Fruit fly (Drosophila melanogaster) Kc167 (cell line): ENCODE measurements around the gene CG6638.

Experiments used
- insv ChIP-seq: fragments of >200 bp; optimal IDR thresholded peaks from 3 replicates; lab custom pipeline; 2018; ENCODE audit warnings: missing external identifiers
- psq ChIP-seq: fragments of >200 bp; optimal IDR thresholded peaks from 2 replicates; lab custom pipeline; 2017; ENCODE audit warnings: missing external identifiers

DNA sequence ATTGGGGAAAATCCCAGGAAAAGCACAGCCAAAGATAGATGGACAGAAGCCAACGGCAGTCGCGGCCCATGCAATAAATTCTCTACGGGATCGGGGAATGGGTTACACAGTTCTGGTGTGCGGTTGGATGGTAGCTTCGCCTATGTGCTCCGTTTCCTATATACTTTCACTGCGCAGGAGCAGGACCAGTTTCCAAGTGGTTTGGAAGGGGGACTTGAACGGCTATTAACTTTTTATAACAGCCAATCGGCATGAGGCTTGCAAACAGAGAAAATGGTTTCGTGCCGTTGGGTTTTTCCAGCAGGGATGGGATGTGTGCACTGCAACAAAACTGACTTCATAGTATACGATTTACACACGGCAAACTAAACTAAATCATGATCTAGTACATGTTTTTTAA, 37.5 kb downstream of the CG6638 start:
- TF ChIP-seq psq (lab: Kevin White, UChicago): no peak
- TF ChIP-seq insv (lab: Kevin White, UChicago): no peak
